Worm (Caenorhabditis elegans) whole organism, late embryonic: ENCODE measurements around the gene ZC84.1.

ENCODE experiments used
- C08G9.2 ChIP-seq: sonication (generic microtip); optimal IDR thresholded peaks from 2 replicates; lab custom pipeline; 2016; ENCODE audit warnings: mild to moderate bottlenecking, missing genetic modification characterization, moderate library complexity, missing compliant biosample characterization
- C38D4.7 ChIP-seq: fragments of 200-800 bp; sonication (Bioruptor generic); optimal IDR thresholded peaks from 2 replicates; lab custom pipeline; 2018; ENCODE audit warnings: mild to moderate bottlenecking, missing genetic modification characterization, moderate library complexity, missing compliant biosample characterization
- F13H6.1 ChIP-seq: sonication (generic microtip); optimal IDR thresholded peaks from 2 replicates; lab custom pipeline; 2016; ENCODE audit warnings: missing genetic modification characterization, missing compliant biosample characterization
- K09A11.1 ChIP-seq: sonication (generic microtip); optimal IDR thresholded peaks from 2 replicates; lab custom pipeline; 2017; ENCODE audit warnings: antibody characterized with exemption, mild to moderate bottlenecking, missing genetic modification characterization, missing compliant biosample characterization; ENCODE audit not compliant: insufficient read depth
- ahr-1 ChIP-seq: sonication (generic microtip); optimal IDR thresholded peaks from 2 replicates; lab custom pipeline; 2016; ENCODE audit warnings: missing genetic modification characterization, missing compliant biosample characterization
- ceh-14 ChIP-seq: sonication (generic microtip); optimal IDR thresholded peaks from 2 replicates; lab custom pipeline; 2016; ENCODE audit warnings: missing genotype, missing genetic modification characterization, missing compliant biosample characterization
- ceh-19 ChIP-seq: fragments of 200-800 bp; sonication (Bioruptor generic); optimal IDR thresholded peaks from 2 replicates; lab custom pipeline; 2018; ENCODE audit warnings: mild to moderate bottlenecking, missing genetic modification characterization, missing compliant biosample characterization
- ceh-2 ChIP-seq: sonication (generic microtip); optimal IDR thresholded peaks from 2 replicates; lab custom pipeline; 2016; ENCODE audit warnings: missing genotype, missing genetic modification characterization, missing compliant biosample characterization
- ceh-22 ChIP-seq: sonication (generic microtip); optimal IDR thresholded peaks from 2 replicates; lab custom pipeline; 2017; ENCODE audit warnings: missing biosample characterization, missing genetic modification characterization
- ceh-24 ChIP-seq: sonication (generic microtip); optimal IDR thresholded peaks from 2 replicates; lab custom pipeline; 2016; ENCODE audit warnings: mild to moderate bottlenecking, missing genetic modification characterization, missing compliant biosample characterization
- ceh-30 ChIP-seq: fragments of 150-350 bp; optimal IDR thresholded peaks from 2 replicates; lab custom pipeline; 2014; ENCODE audit warnings: missing biosample characterization, missing genetic modification characterization
- ceh-31 ChIP-seq: sonication (generic microtip); optimal IDR thresholded peaks from 2 replicates; lab custom pipeline; 2016; ENCODE audit warnings: missing genetic modification characterization, missing compliant biosample characterization
- ceh-48 ChIP-seq: sonication (generic microtip); optimal IDR thresholded peaks from 2 replicates; lab custom pipeline; 2016; ENCODE audit warnings: missing genetic modification characterization, inconsistent platforms, missing compliant biosample characterization
- ceh-9 ChIP-seq: sonication (generic microtip); optimal IDR thresholded peaks from 2 replicates; lab custom pipeline; 2016; ENCODE audit warnings: mild to moderate bottlenecking, missing genetic modification characterization, inconsistent platforms, missing compliant biosample characterization
- che-1 ChIP-seq: sonication (generic microtip); optimal IDR thresholded peaks from 2 replicates; lab custom pipeline; 2016; ENCODE audit warnings: mild to moderate bottlenecking, missing genetic modification characterization, missing compliant biosample characterization
- dmd-4 ChIP-seq: sonication (generic microtip); optimal IDR thresholded peaks from 2 replicates; lab custom pipeline; 2016; ENCODE audit warnings: borderline replicate concordance, missing genetic modification characterization, missing compliant biosample characterization
- dve-1 ChIP-seq: sonication (generic microtip); optimal IDR thresholded peaks from 2 replicates; lab custom pipeline; 2017; ENCODE audit warnings: antibody characterized with exemption, mild to moderate bottlenecking, missing genetic modification characterization, missing compliant biosample characterization
- elt-2 ChIP-seq: sonication (generic microtip); optimal IDR thresholded peaks from 2 replicates; lab custom pipeline; 2016; ENCODE audit warnings: missing genetic modification reagents, missing genetic modification characterization, missing compliant biosample characterization
- elt-4 ChIP-seq: sonication (generic microtip); optimal IDR thresholded peaks from 2 replicates; lab custom pipeline; 2016; ENCODE audit warnings: missing genetic modification characterization, missing compliant biosample characterization
- eyg-1 ChIP-seq: sonication (generic microtip); optimal IDR thresholded peaks from 2 replicates; lab custom pipeline; 2016; ENCODE audit warnings: missing genotype, missing genetic modification characterization, missing compliant biosample characterization
- fkh-10 ChIP-seq: fragments of 150-350 bp; optimal IDR thresholded peaks from 2 replicates; lab custom pipeline; 2014; ENCODE audit warnings: missing biosample characterization, missing genetic modification reagents, missing genetic modification characterization
- fkh-6 ChIP-seq: sonication (generic microtip); optimal IDR thresholded peaks from 2 replicates; lab custom pipeline; 2016; ENCODE audit warnings: missing genetic modification characterization, missing compliant biosample characterization
- hlh-13 ChIP-seq: fragments of 200-800 bp; sonication (Bioruptor generic); optimal IDR thresholded peaks from 2 replicates; lab custom pipeline; 2018; ENCODE audit warnings: mild to moderate bottlenecking, missing genetic modification characterization, missing compliant biosample characterization
- hlh-15 ChIP-seq: sonication (generic microtip); optimal IDR thresholded peaks from 2 replicates; lab custom pipeline; 2016; ENCODE audit warnings: missing genetic modification characterization, missing compliant biosample characterization
- hlh-6 ChIP-seq: sonication (generic microtip); optimal IDR thresholded peaks from 2 replicates; lab custom pipeline; 2016; ENCODE audit warnings: missing genotype, missing genetic modification characterization, missing compliant biosample characterization
- hlh-8 ChIP-seq: sonication (generic microtip); optimal IDR thresholded peaks from 2 replicates; lab custom pipeline; 2016; ENCODE audit warnings: missing genotype, missing genetic modification characterization, missing compliant biosample characterization
- lim-6 ChIP-seq: sonication (generic microtip); optimal IDR thresholded peaks from 2 replicates; lab custom pipeline; 2016; ENCODE audit warnings: missing genetic modification characterization, missing compliant biosample characterization
- lin-11 ChIP-seq: fragments of 200-800 bp; sonication (Bioruptor generic); optimal IDR thresholded peaks from 2 replicates; lab custom pipeline; 2018; ENCODE audit warnings: mild to moderate bottlenecking, missing genetic modification characterization, missing compliant biosample characterization
- nhr-11 ChIP-seq: fragments of 150-350 bp; optimal IDR thresholded peaks from 2 replicates; lab custom pipeline; 2014; ENCODE audit warnings: missing biosample characterization, missing genetic modification characterization
- odd-2 ChIP-seq: sonication (generic microtip); optimal IDR thresholded peaks from 2 replicates; lab custom pipeline; 2017; ENCODE audit warnings: antibody characterized with exemption, mild to moderate bottlenecking, missing genetic modification characterization, missing compliant biosample characterization
- pag-3 ChIP-seq: sonication (generic microtip); optimal IDR thresholded peaks from 2 replicates; lab custom pipeline; 2016; ENCODE audit warnings: missing compliant biosample characterization, missing genetic modification characterization, borderline replicate concordance
- pat-9 ChIP-seq: fragments of 200-800 bp; sonication (Bioruptor generic); optimal IDR thresholded peaks from 2 replicates; lab custom pipeline; 2018; ENCODE audit warnings: mild to moderate bottlenecking, missing genetic modification characterization, moderate library complexity, missing compliant biosample characterization
- pha-2 ChIP-seq: sonication (generic microtip); optimal IDR thresholded peaks from 2 replicates; lab custom pipeline; 2017; ENCODE audit warnings: mild to moderate bottlenecking, missing genetic modification characterization, missing compliant biosample characterization
- pha-4 ChIP-seq: fragments of 150-350 bp; optimal IDR thresholded peaks from 2 replicates; lab custom pipeline; 2018; ENCODE audit warnings: missing biosample characterization, missing genetic modification reagents, missing genetic modification characterization
- pqm-1 ChIP-seq: sonication (generic microtip); optimal IDR thresholded peaks from 2 replicates; lab custom pipeline; 2016; ENCODE audit warnings: missing genetic modification characterization, missing compliant biosample characterization
- sdc-2 ChIP-seq: sonication (generic microtip); optimal IDR thresholded peaks from 2 replicates; lab custom pipeline; 2016; ENCODE audit warnings: missing genotype, missing genetic modification characterization, missing compliant biosample characterization
- sox-2 ChIP-seq: fragments of 200-800 bp; sonication (Bioruptor generic); IDR thresholded peaks from 2 replicates; pipeline ENCODE4 v1.3.6; 2022; ENCODE audit warnings: missing genetic modification reagents, missing genetic modification characterization, missing compliant biosample characterization
- syd-9 ChIP-seq: sonication (generic microtip); optimal IDR thresholded peaks from 2 replicates; lab custom pipeline; 2016; ENCODE audit warnings: mild to moderate bottlenecking, missing genetic modification characterization, moderate library complexity, missing compliant biosample characterization
- tbx-2 ChIP-seq: sonication (generic microtip); optimal IDR thresholded peaks from 2 replicates; lab custom pipeline; 2016; ENCODE audit warnings: missing genetic modification characterization, missing compliant biosample characterization
- unc-3 ChIP-seq, 2 experiments: fragments of 200-800 bp in 1 of 2; sonication (Bioruptor generic) in 1 of 2; sonication (generic microtip) in 1 of 2; conservative IDR thresholded peaks in 1 of 2; optimal IDR thresholded peaks in 1 of 2; 2 replicates each; pipeline versions ENCODE4 v1.3.6 to Lab custom; 2016 to 2022; ENCODE audit warnings: missing compliant biosample characterization in 2 of 2, missing genetic modification characterization in 2 of 2, missing genetic modification reagents in 1 of 2
- unc-42 ChIP-seq: sonication (generic microtip); optimal IDR thresholded peaks from 2 replicates; lab custom pipeline; 2016; ENCODE audit warnings: missing genotype, missing genetic modification characterization, missing compliant biosample characterization
- unc-55 ChIP-seq: sonication (generic microtip); optimal IDR thresholded peaks from 2 replicates; lab custom pipeline; 2017; ENCODE audit warnings: missing biosample characterization, missing genetic modification reagents, missing genetic modification characterization
- unc-86 ChIP-seq: sonication (generic microtip); optimal IDR thresholded peaks from 2 replicates; lab custom pipeline; 2016; ENCODE audit warnings: missing genetic modification characterization, missing compliant biosample characterization
- zip-5 ChIP-seq: sonication (generic microtip); optimal IDR thresholded peaks from 2 replicates; lab custom pipeline; 2016; ENCODE audit warnings: missing genetic modification characterization, missing compliant biosample characterization
- ztf-16 ChIP-seq: sonication (generic microtip); optimal IDR thresholded peaks from 2 replicates; lab custom pipeline; 2017; ENCODE audit warnings: missing genetic modification characterization, missing compliant biosample characterization

Gene ZC84.1

ce11 chrIII:9215367-9215766 lies 9.3 kb upstream of the ZC84.1 start, which contains the start of gene npr-29:
Gene npr-29, minus strand, starts transcription at chrIII:9215467.
- TF ChIP-seq ceh-30: no peak
- no peak for TF ChIP-seq odd-2
- no peak for TF ChIP-seq nhr-11 (tag; lab: Kevin White, UChicago)
- no peak for TF ChIP-seq pha-4 (tag; lab: Kevin White, UChicago)
- no peak for TF ChIP-seq syd-9 (tag; lab: Kevin White, UChicago)
- no peak for TF ChIP-seq zip-5 (tag; lab: Kevin White, UChicago)
- TF ChIP-seq ceh-19 (GFP tag; lab: Kevin White, UChicago): no peak
- no peak for TF ChIP-seq elt-2 (tag; lab: Kevin White, UChicago)
- no peak for TF ChIP-seq ceh-31 (tag; lab: Kevin White, UChicago)
- no peak for TF ChIP-seq ceh-22 (tag; lab: Kevin White, UChicago)
- no peak for TF ChIP-seq lim-6 (tag; lab: Kevin White, UChicago)
- no peak for TF ChIP-seq C38D4.7 (GFP tag; lab: Kevin White, UChicago)
- no peak for TF ChIP-seq ztf-16 (tag; lab: Kevin White, UChicago)
- TF ChIP-seq eyg-1: no peak
- no peak for TF ChIP-seq che-1 (tag; lab: Kevin White, UChicago)

ce11 chrIII:9201977-9202376 lies 4.1 kb downstream of the ZC84.1 start:
- TF ChIP-seq syd-9 (tag; lab: Kevin White, UChicago) (no peak), unc-3 (GFP tag; conservative IDR thresholded peaks at IDR 0.05; lab: Robert Waterston, UW) (no peak), unc-3 (tag; optimal IDR thresholded peaks at IDR 0.05; lab: Kevin White, UChicago) (no peak), ahr-1 (no peak), pat-9 (tag; lab: Kevin White, UChicago) (no peak), elt-4 (tag; lab: Kevin White, UChicago) (no peak), dve-1 (tag; lab: Kevin White, UChicago) (no peak), ceh-19 (GFP tag; lab: Kevin White, UChicago) (no peak), sox-2 (GFP tag; lab: Robert Waterston, UW) (no peak), pha-2 (tag; lab: Kevin White, UChicago) (no peak), C38D4.7 (GFP tag; lab: Kevin White, UChicago) (no peak), elt-2 (tag; lab: Kevin White, UChicago) (no peak), fkh-10 (GFP tag; lab: Kevin White, UChicago) (no peak)

- TF ChIP-seq hlh-8: no peak
- no peak for TF ChIP-seq unc-3 (GFP tag; conservative IDR thresholded peaks at IDR 0.05; lab: Robert Waterston, UW)
- no peak for TF ChIP-seq unc-3 (tag; optimal IDR thresholded peaks at IDR 0.05; lab: Kevin White, UChicago)
- TF ChIP-seq unc-42 (tag; lab: Kevin White, UChicago): no peak
- no peak for TF ChIP-seq nhr-11 (tag; lab: Kevin White, UChicago)
- TF ChIP-seq odd-2: no peak
- TF ChIP-seq ceh-14 (tag; lab: Kevin White, UChicago): no peak
- TF ChIP-seq ceh-2 (tag; lab: Kevin White, UChicago): no peak
- TF ChIP-seq lim-6 (tag; lab: Kevin White, UChicago): no peak
- no peak for TF ChIP-seq hlh-6 (tag; lab: Kevin White, UChicago)
- TF ChIP-seq pha-4 (tag; lab: Kevin White, UChicago): no peak
- TF ChIP-seq ceh-9 (tag; lab: Kevin White, UChicago): no peak
- no peak for TF ChIP-seq tbx-2
- TF ChIP-seq K09A11.1: no peak
- TF ChIP-seq pag-3: no peak
- TF ChIP-seq lin-11 (tag; lab: Kevin White, UChicago): no peak
- no peak for TF ChIP-seq sox-2 (GFP tag; lab: Robert Waterston, UW)
- TF ChIP-seq unc-55: no peak
Observed at ce11 chrIII:9199605-9200004, 6.5 kb downstream of the ZC84.1 start, which contains the start of gene ZC84.6. Gene ZC84.6, minus strand, starts transcription at chrIII:9199705.

ce11 chrIII:9191091-9191490 lies 15.0 kb downstream of the ZC84.1 start, which contains the start of gene cls-3:
Gene cls-3, minus strand, starts transcription at chrIII:9191109.
- TF ChIP-seq C08G9.2 (tag; lab: Kevin White, UChicago) (peak; percentile 58), ceh-48 (tag; lab: Kevin White, UChicago) (no peak), eyg-1 (no peak), ceh-14 (tag; lab: Kevin White, UChicago) (no peak), lin-11 (tag; lab: Kevin White, UChicago) (no peak), pqm-1 (tag; lab: Kevin White, UChicago) (no peak), odd-2 (no peak), ceh-24 (tag; lab: Kevin White, UChicago) (no peak), hlh-13 (GFP tag; lab: Kevin White, UChicago) (no peak), ceh-31 (tag; lab: Kevin White, UChicago) (peak; percentile 62), C38D4.7 (GFP tag; lab: Kevin White, UChicago) (no peak), fkh-6 (peak; percentile 19), hlh-15 (tag; lab: Kevin White, UChicago) (no peak), dmd-4 (tag; lab: Kevin White, UChicago) (no peak), unc-86 (no peak), F13H6.1 (tag; lab: Kevin White, UChicago) (no peak), K09A11.1 (no peak), ztf-16 (tag; lab: Kevin White, UChicago) (no peak), sdc-2 (tag; lab: Kevin White, UChicago) (no peak), ceh-19 (GFP tag; lab: Kevin White, UChicago) (no peak)
